Worm (Caenorhabditis elegans): ENCODE results near the gene idpa-2.

Gene idpa-2

ce11 chrII:8820126-8820972 lies 27.8 kb upstream of the idpa-2 start:
- TF ChIP-seq elt-2 (tag; optimal IDR thresholded peaks at IDR 0.05) (peak; percentile 32), K09A11.1 (tag; optimal IDR thresholded peaks at IDR 0.05; ENCODE audit: insufficient read depth) (no peak), hlh-6 (tag; optimal IDR thresholded peaks at IDR 0.05) (no peak), unc-86 (tag; optimal IDR thresholded peaks at IDR 0.05) (no peak), dmd-4 (tag; optimal IDR thresholded peaks at IDR 0.05; ENCODE audit: borderline replicate concordance) (no peak), ceh-2 (tag; optimal IDR thresholded peaks at IDR 0.05) (no peak)

- TF ChIP-seq hlh-8 (tag; optimal IDR thresholded peaks at IDR 0.05) (no peak), unc-3 (GFP tag; conservative IDR thresholded peaks at IDR 0.05) (no peak), unc-3 (tag; optimal IDR thresholded peaks at IDR 0.05) (no peak), fkh-10 (GFP tag; optimal IDR thresholded peaks at IDR 0.05) (no peak), ceh-6 (GFP tag; optimal IDR thresholded peaks at IDR 0.05) (no peak)
Observed at ce11 chrII:8818978-8819896, 26.7 kb upstream of the idpa-2 start, which contains the start of gene F46C5.10. Gene F46C5.10 (minus strand): TSS chrII:8819028.

ce11 chrII:8818257-8818656 lies 25.7 kb upstream of the idpa-2 start:
- TF ChIP-seq tbx-2 (tag; optimal IDR thresholded peaks at IDR 0.05) = no peak
- no peak for TF ChIP-seq ceh-45 (GFP tag; IDR thresholded peaks at IDR 0.05)
- no peak for TF ChIP-seq sox-2 (GFP tag; IDR thresholded peaks at IDR 0.05)
- TF ChIP-seq hlh-30 (tag; optimal IDR thresholded peaks at IDR 0.05; ENCODE audit: insufficient read depth) = no peak
- TF ChIP-seq hlh-13 (GFP tag; optimal IDR thresholded peaks at IDR 0.05) = no peak
- TF ChIP-seq pqm-1 (tag; optimal IDR thresholded peaks at IDR 0.05) = no peak
- TF ChIP-seq nhr-232 (tag; optimal IDR thresholded peaks at IDR 0.05) = no peak
- no peak for TF ChIP-seq ceh-2 (tag; optimal IDR thresholded peaks at IDR 0.05)
- TF ChIP-seq pat-9 (tag; optimal IDR thresholded peaks at IDR 0.05) = no peak

- TF ChIP-seq rnt-1 (tag; optimal IDR thresholded peaks at IDR 0.05) (no peak), C08G9.2 (tag; optimal IDR thresholded peaks at IDR 0.05) (no peak), tbx-2 (tag; optimal IDR thresholded peaks at IDR 0.05) (no peak), ceh-18 (tag; optimal IDR thresholded peaks at IDR 0.05) (no peak), T23F11.4 (GFP tag; optimal IDR thresholded peaks at IDR 0.05) (no peak), Y22D7AL.16 (tag; optimal IDR thresholded peaks at IDR 0.05) (no peak), dmd-4 (tag; optimal IDR thresholded peaks at IDR 0.05; ENCODE audit: borderline replicate concordance) (no peak), ceh-9 (tag; optimal IDR thresholded peaks at IDR 0.05) (no peak), pqm-1 (tag; optimal IDR thresholded peaks at IDR 0.05) (no peak), sox-2 (GFP tag; IDR thresholded peaks at IDR 0.05) (no peak), ceh-6 (GFP tag; optimal IDR thresholded peaks at IDR 0.05) (no peak), pha-4 (tag; optimal IDR thresholded peaks at IDR 0.05) (no peak)
Observed at ce11 chrII:8817225-8817624, 24.7 kb upstream of the idpa-2 start.

- no peak for TF ChIP-seq ceh-22 (tag; optimal IDR thresholded peaks at IDR 0.05)
- TF ChIP-seq Y22D7AL.16 (tag; optimal IDR thresholded peaks at IDR 0.05) = no peak
- no peak for TF ChIP-seq che-1 (tag; optimal IDR thresholded peaks at IDR 0.05)
- no peak for TF ChIP-seq lin-11 (tag; optimal IDR thresholded peaks at IDR 0.05)
- no peak for TF ChIP-seq odd-2 (tag; optimal IDR thresholded peaks at IDR 0.05)
- TF ChIP-seq ceh-18 (tag; optimal IDR thresholded peaks at IDR 0.05) = no peak
- TF ChIP-seq eyg-1 (tag; optimal IDR thresholded peaks at IDR 0.05) = no peak
- TF ChIP-seq dve-1 (tag; optimal IDR thresholded peaks at IDR 0.05) = no peak
- TF ChIP-seq dmd-4 (tag; optimal IDR thresholded peaks at IDR 0.05; ENCODE audit: borderline replicate concordance) = no peak
- no peak for TF ChIP-seq ttx-3 (tag; optimal IDR thresholded peaks at IDR 0.05)
- no peak for TF ChIP-seq ceh-34 (tag; optimal IDR thresholded peaks at IDR 0.05)
- no peak for TF ChIP-seq nfya-1 (tag; optimal IDR thresholded peaks at IDR 0.05)
- TF ChIP-seq gmeb-2 (tag; optimal IDR thresholded peaks at IDR 0.05) = no peak
- TF ChIP-seq npax-4 (tag; optimal IDR thresholded peaks at IDR 0.05) = no peak
- no peak for TF ChIP-seq elt-4 (tag; optimal IDR thresholded peaks at IDR 0.05)
- no peak for TF ChIP-seq elt-2 (tag; optimal IDR thresholded peaks at IDR 0.05)
- no peak for TF ChIP-seq rnt-1 (tag; optimal IDR thresholded peaks at IDR 0.05)
Observed at ce11 chrII:8814231-8814630, 21.7 kb upstream of the idpa-2 start.

Data from whole organism, late embryonic.